Worm (Caenorhabditis elegans) whole organism, L1 larva: Measurements from ENCODE around the gene btb-5.

Experiments used
- Y116A8C.19 ChIP-seq: sonication (generic microtip); optimal IDR thresholded peaks from 2 replicates; lab custom pipeline; 2016; ENCODE audit warnings: missing compliant biosample characterization, missing genetic modification characterization, borderline replicate concordance
- aha-1 ChIP-seq: fragments of 150-350 bp; optimal IDR thresholded peaks from 2 replicates; lab custom pipeline; 2014; ENCODE audit warnings: missing biosample characterization, missing genetic modification characterization
- blmp-1 ChIP-seq: fragments of 150-350 bp; optimal IDR thresholded peaks from 2 replicates; lab custom pipeline; 2014; ENCODE audit warnings: missing biosample characterization, missing genetic modification characterization
- dpl-1 ChIP-seq, 3 experiments: fragments of 150-350 bp in 2 of 3; sonication (generic microtip) in 1 of 3; optimal IDR thresholded peaks; 2 replicates each; lab custom pipeline; 2014 to 2017; ENCODE audit warnings: missing biosample characterization in 3 of 3, missing genetic modification characterization in 3 of 3, missing genetic modification reagents in 3 of 3
- efl-1 ChIP-seq, 4 experiments: fragments of 150-350 bp; optimal IDR thresholded peaks in 3 of 4; peaks in 1 of 4; 1 replicate in 1 of 4; 2 replicates in 3 of 4; lab custom pipeline; 2014; ENCODE audit warnings: missing biosample characterization in 2 of 4, missing genetic modification characterization in 2 of 4, missing genetic modification reagents in 2 of 4
- ets-5 ChIP-seq: fragments of 200-800 bp; sonication (Bioruptor generic); IDR thresholded peaks from 2 replicates; pipeline ENCODE4 v1.3.6; 2022; ENCODE audit warnings: missing genetic modification characterization, missing compliant biosample characterization
- fkh-4 ChIP-seq: sonication (generic microtip); optimal IDR thresholded peaks from 2 replicates; lab custom pipeline; 2016; ENCODE audit warnings: missing compliant biosample characterization, missing genetic modification characterization, borderline replicate concordance
- isw-1 ChIP-seq: fragments of 200-800 bp; sonication (Bioruptor generic); IDR thresholded peaks from 2 replicates; pipeline ENCODE4 v1.3.6; 2022; ENCODE audit warnings: missing genetic modification characterization, missing compliant biosample characterization
- lin-39 ChIP-seq: fragments of 150-350 bp; optimal IDR thresholded peaks from 2 replicates; lab custom pipeline; 2014; ENCODE audit warnings: missing biosample characterization, missing genetic modification reagents, missing genetic modification characterization
- nhr-47 ChIP-seq: sonication (generic microtip); optimal IDR thresholded peaks from 2 replicates; lab custom pipeline; 2016; ENCODE audit warnings: mild to moderate bottlenecking, missing genetic modification characterization, moderate library complexity, missing compliant biosample characterization
- snpc-4 ChIP-seq: fragments of 150-350 bp; optimal IDR thresholded peaks from 2 replicates; lab custom pipeline; 2014; ENCODE audit warnings: missing biosample characterization, missing genetic modification characterization
- sptf-1 ChIP-seq: fragments of 150-350 bp; optimal IDR thresholded peaks from 2 replicates; lab custom pipeline; 2014; ENCODE audit warnings: missing biosample characterization, missing genetic modification characterization
- ztf-11 ChIP-seq, 2 experiments: sonication (generic microtip); optimal IDR thresholded peaks; 2 replicates each; lab custom pipeline; 2016 to 2017; ENCODE audit warnings: missing genetic modification characterization in 2 of 2, missing biosample characterization in 1 of 2, missing compliant biosample characterization in 1 of 2

DNA sequence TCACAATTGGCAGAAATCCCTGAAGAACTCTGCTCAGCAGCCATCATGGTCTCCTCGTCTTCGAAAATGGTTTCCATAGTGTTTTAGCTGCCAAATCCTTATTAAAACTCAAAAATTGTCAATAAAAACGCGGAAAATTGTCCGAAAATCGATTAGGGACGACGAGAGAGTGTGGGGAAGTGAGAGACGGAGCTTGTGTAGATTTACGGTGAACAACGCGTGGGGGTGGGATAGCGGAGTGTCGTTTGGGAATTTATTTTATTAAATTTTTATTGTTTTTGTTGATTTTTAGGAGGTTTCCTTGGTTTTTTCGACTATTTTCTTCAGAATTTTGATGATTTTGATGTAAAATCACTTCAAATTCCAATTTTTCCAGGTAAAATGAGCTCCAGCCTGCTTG, 26.2 kb upstream of the btb-5 start, which contains the start of the genes F54C4.4 and mrpl-40:
- peak; percentile 14 for TF ChIP-seq blmp-1 (tag; lab: Kevin White, UChicago)
- peak; percentile 72 to 77 for TF ChIP-seq efl-1 (optimal IDR thresholded peaks at IDR 0.05; lab: Kevin White, UChicago)
- peak; percentile 63 to 96 for TF ChIP-seq efl-1 (GFP tag; optimal IDR thresholded peaks at IDR 0.05 in 1 of 2; lab: Kevin White, UChicago)
- no peak for TF ChIP-seq aha-1 (tag; lab: Kevin White, UChicago)
- no peak for TF ChIP-seq sptf-1
- no peak for TF ChIP-seq Y116A8C.19
- TF ChIP-seq fkh-4 (tag; lab: Kevin White, UChicago), result no peak
- peak; percentile 20 for TF ChIP-seq snpc-4 (tag; lab: Kevin White, UChicago)
- TF ChIP-seq dpl-1 (GFP tag; optimal IDR thresholded peaks at IDR 0.05; lab: Kevin White, UChicago), result peak; percentile 45 to 67 (median 65)
- peak; percentile 74 for TF ChIP-seq isw-1 (GFP tag; lab: Robert Waterston, UW)
- TF ChIP-seq nhr-47 (tag; lab: Kevin White, UChicago), result peak; percentile 84
- peak in 1 of 2 experiments; percentile 57 for TF ChIP-seq ztf-11 (tag; optimal IDR thresholded peaks at IDR 0.05; lab: Kevin White, UChicago)
- no peak for TF ChIP-seq ets-5 (GFP tag; lab: Robert Waterston, UW)
- peak; percentile 62 for TF ChIP-seq lin-39 (tag; lab: Kevin White, UChicago)
